Worm (Caenorhabditis elegans) whole organism, midembryonic: Measurements from ENCODE around the gene hsb-1.

Source experiments
- T22C8.4 ChIP-seq: fragments of 200-800 bp; sonication (Bioruptor generic); IDR thresholded peaks from 2 replicates; pipeline ENCODE4 v1.3.6; 2022; ENCODE audit warnings: missing genetic modification characterization, missing compliant biosample characterization
- cog-1 ChIP-seq: sonication (generic microtip); optimal IDR thresholded peaks from 2 replicates; lab custom pipeline; 2016; ENCODE audit warnings: missing genetic modification characterization, missing compliant biosample characterization
- flt-1 ChIP-seq: fragments of 200-800 bp; sonication (Bioruptor generic); IDR thresholded peaks from 2 replicates; pipeline ENCODE4 v1.3.6; 2022; ENCODE audit warnings: missing genetic modification characterization, missing compliant biosample characterization
- klf-2 ChIP-seq: fragments of 200-800 bp; sonication (Bioruptor generic); conservative IDR thresholded peaks from 2 replicates; pipeline ENCODE4 v1.3.6; 2022; ENCODE audit warnings: missing genetic modification reagents, missing genetic modification characterization, missing compliant biosample characterization
- med-1 ChIP-seq: sonication (generic microtip); optimal IDR thresholded peaks from 2 replicates; lab custom pipeline; 2017; ENCODE audit warnings: missing genetic modification characterization, mild to moderate bottlenecking, missing compliant biosample characterization, antibody characterized with exemption, missing genetic modification reagents; ENCODE audit not compliant: insufficient read depth
- ref-1 ChIP-seq: fragments of 200-800 bp; sonication (Bioruptor generic); conservative IDR thresholded peaks from 2 replicates; pipeline ENCODE4 v1.3.6; 2022; ENCODE audit warnings: missing genetic modification reagents, missing genetic modification characterization, missing compliant biosample characterization
- tab-1 ChIP-seq: fragments of 200-800 bp; sonication (Bioruptor generic); IDR thresholded peaks from 2 replicates; pipeline ENCODE4 v1.3.6; 2022; ENCODE audit warnings: missing genetic modification characterization, missing compliant biosample characterization
- ztf-23 ChIP-seq: fragments of 200-800 bp; sonication (Bioruptor generic); IDR thresholded peaks from 2 replicates; pipeline ENCODE4 v1.3.6; 2022; ENCODE audit warnings: missing genetic modification reagents, missing genetic modification characterization, missing compliant biosample characterization
- ztf-29 ChIP-seq: fragments of 200-800 bp; sonication (Bioruptor generic); IDR thresholded peaks from 2 replicates; pipeline ENCODE4 v1.3.6; 2022; ENCODE audit warnings: missing genetic modification reagents, missing genetic modification characterization, missing compliant biosample characterization

hsb-1 gene

DNA sequence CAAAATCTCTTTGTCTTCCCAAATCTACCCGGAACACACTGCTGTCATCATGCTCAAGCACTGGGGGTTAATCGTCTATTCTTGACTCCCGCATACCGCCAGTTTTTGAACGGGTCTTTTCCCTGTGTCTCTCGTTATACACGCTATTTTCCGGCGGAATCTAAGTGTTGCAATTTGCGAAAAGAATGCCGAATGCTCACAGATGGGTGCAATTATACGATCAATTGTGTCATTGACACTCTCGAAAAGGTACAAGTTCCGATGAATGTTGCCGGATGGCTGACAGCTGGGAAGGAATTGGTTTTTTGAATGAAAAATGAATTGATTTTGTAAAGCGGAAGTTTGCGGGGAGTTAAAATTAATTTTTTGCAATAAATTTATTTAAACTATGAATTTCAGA lies 15.1 kb downstream of the hsb-1 start:
- TF ChIP-seq flt-1 (GFP tag; lab: Robert Waterston, UW), result no peak
- no peak for TF ChIP-seq ref-1 (GFP tag; lab: Robert Waterston, UW)
- no peak for TF ChIP-seq ztf-29 (GFP tag; lab: Robert Waterston, UW)
- TF ChIP-seq T22C8.4 (GFP tag; lab: Robert Waterston, UW), result no peak
- TF ChIP-seq tab-1 (GFP tag; lab: Robert Waterston, UW), result no peak
- TF ChIP-seq med-1 (GFP tag; lab: Kevin White, UChicago), result no peak
- no peak for TF ChIP-seq klf-2 (GFP tag; lab: Robert Waterston, UW)
- TF ChIP-seq cog-1 (tag; lab: Kevin White, UChicago), result no peak
- TF ChIP-seq ztf-23 (GFP tag; lab: Robert Waterston, UW), result no peak

DNA sequence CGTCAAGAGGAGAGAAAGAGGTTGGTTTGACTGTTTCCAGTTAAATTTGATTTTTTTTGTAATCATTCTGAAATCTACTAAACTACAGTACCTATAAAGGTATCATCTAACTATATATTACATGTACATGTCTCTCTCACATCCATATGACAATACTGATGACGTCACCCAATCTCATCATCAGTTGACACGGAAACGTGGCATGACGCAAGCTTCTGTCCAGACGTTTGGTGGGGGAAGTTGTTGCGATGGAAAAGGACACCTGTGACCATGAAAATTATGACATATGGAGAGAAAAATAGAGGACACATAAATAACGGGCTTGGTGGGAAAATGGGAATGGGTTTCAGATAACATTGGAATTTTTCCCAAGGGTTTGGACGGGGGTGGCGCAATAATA lies 18.0 kb downstream of the hsb-1 start:
- TF ChIP-seq cog-1 (tag; lab: Kevin White, UChicago) (no peak), ref-1 (GFP tag; lab: Robert Waterston, UW) (no peak), tab-1 (GFP tag; lab: Robert Waterston, UW) (no peak), flt-1 (GFP tag; lab: Robert Waterston, UW) (no peak), klf-2 (GFP tag; lab: Robert Waterston, UW) (no peak)

DNA sequence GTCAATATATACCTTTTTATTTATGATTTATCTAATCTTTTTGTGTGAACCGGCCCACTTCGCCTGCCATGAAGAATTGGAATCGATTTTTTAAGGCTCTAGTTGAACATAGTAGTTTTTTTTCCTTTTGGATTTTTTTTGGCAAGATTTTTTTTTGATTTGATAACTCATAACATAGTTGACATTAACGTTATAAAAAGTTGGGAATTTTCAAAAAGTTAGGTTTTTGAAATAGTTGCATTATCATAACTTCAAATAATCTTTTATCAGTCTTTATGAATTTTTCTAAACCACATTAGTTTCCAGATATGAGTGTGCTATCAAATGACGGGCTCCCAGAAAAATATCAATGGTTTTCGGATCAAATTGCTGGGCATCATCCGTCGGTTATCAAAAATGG lies 19.2 kb downstream of the hsb-1 start, which contains the start of gene ipmk-1:
ipmk-1 (plus strand) TSS at position 301 of the 400 bp plus-strand sequence.
- TF ChIP-seq cog-1 (tag; lab: Kevin White, UChicago) (no peak), klf-2 (GFP tag; lab: Robert Waterston, UW) (no peak)

DNA sequence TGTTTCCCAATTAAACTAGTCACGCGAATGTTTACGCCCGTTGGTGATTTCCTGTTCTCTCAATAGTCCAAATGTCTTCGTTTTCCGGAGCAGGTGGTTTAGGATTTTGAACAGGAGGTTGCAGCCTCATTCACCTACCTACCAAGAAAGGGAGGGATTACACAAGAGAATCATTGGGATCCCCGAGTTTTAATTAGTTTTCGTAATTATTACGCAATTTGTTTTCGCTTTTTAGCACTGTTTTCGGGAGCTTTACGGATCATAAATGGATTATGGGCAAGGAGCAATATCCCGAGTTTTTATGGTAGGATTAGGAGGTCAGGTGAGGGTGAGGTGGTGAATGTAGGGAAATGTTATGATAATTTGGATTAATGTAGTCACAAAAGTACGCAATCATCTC lies 21.1 kb downstream of the hsb-1 start:
- TF ChIP-seq ztf-23 (GFP tag; lab: Robert Waterston, UW) (no peak), cog-1 (tag; lab: Kevin White, UChicago) (no peak), klf-2 (GFP tag; lab: Robert Waterston, UW) (no peak), med-1 (GFP tag; lab: Kevin White, UChicago) (no peak), ref-1 (GFP tag; lab: Robert Waterston, UW) (no peak), flt-1 (GFP tag; lab: Robert Waterston, UW) (no peak), tab-1 (GFP tag; lab: Robert Waterston, UW) (no peak), ztf-29 (GFP tag; lab: Robert Waterston, UW) (no peak), T22C8.4 (GFP tag; lab: Robert Waterston, UW) (no peak)

DNA sequence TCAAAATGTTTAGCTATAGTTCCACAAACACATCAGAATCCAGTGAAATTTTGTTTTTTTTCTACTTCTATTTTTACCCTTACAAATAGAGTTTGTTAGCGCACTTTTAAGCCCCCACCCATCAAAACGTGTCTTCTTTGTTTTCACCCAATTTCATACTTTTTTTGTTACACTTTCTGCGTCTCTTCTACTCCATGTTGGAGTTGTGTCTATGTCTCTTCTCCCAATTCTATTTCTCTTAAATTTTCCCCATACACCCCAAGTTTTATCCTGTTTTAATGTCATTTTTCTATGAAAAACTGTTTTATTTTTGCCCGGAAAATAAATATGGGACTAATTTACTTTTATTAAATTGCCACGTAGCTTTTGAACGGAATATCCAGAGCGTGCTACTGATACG lies 21.6 kb downstream of the hsb-1 start:
- TF ChIP-seq ztf-29 (GFP tag; lab: Robert Waterston, UW) (no peak), klf-2 (GFP tag; lab: Robert Waterston, UW) (no peak), tab-1 (GFP tag; lab: Robert Waterston, UW) (no peak)

DNA sequence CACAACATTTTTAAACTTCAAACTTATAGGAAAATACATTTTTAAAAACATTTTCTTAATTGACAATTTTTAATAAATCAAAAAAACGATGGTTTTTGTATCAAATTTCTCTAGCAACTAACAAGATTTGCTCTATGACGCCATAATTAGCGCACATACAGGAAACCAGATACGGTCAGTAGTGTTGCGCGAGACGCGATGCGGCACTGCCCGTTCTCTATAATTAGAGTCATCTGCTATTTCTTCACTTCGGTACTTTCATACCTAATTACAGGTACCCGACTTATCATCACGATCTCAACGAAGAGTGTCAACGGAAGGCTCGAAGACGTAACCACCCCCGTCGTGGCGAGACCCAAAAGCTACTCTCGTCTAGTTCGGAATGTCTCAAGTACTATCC lies 22.4 kb downstream of the hsb-1 start:
- TF ChIP-seq cog-1 (tag; lab: Kevin White, UChicago) (no peak), tab-1 (GFP tag; lab: Robert Waterston, UW) (no peak), flt-1 (GFP tag; lab: Robert Waterston, UW) (0 out of 2 replicates have a peak, but pooled peaks have one; percentile 43)

DNA sequence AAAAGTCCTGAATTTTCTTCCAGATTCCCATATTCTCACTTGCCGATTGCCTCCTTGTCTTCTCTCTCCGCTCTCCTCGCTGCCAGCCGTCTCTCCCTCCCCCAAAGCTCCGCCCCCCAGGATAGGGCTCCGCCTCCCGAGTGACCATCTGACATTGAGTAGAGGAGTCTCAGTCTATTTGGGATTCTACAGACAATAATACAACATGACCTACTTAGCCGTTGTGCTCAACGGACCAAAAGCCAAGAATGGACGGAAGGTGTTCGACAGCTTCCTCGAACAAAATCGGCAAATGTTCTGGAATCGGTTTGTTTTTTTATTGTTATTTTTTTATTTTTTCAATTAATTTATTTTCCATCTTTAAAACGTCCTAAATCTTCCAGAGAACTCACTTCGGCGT lies 25.0 kb downstream of the hsb-1 start, which contains the start of gene ham-1:
ham-1 (plus strand) TSS at position 173 of the 400 bp plus-strand sequence.
- TF ChIP-seq ztf-23 (GFP tag; lab: Robert Waterston, UW), result no peak
- no peak for TF ChIP-seq ztf-29 (GFP tag; lab: Robert Waterston, UW)
- TF ChIP-seq cog-1 (tag; lab: Kevin White, UChicago), result no peak
- no peak for TF ChIP-seq flt-1 (GFP tag; lab: Robert Waterston, UW)

DNA sequence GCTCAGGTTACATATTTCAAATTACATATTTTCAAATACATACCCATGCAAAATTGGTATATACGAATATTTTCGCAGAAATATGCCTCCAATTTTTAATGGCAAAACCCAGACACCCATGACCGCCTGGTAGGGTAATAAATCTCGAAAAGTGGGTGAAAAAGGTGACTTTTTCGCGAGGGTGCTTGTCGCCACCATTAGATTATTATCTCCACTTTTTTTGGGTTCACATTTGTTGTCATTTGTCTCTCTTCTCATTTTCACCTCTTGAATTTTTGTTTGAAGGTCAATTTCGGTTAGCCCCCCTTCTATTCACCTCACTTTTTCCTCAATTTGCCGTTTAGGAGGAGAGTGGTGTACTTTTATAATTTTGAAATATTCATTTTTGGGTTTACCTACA lies 26.8 kb downstream of the hsb-1 start:
- TF ChIP-seq ztf-23 (GFP tag; lab: Robert Waterston, UW) (no peak), ztf-29 (GFP tag; lab: Robert Waterston, UW) (no peak), tab-1 (GFP tag; lab: Robert Waterston, UW) (no peak), ref-1 (GFP tag; lab: Robert Waterston, UW) (no peak), T22C8.4 (GFP tag; lab: Robert Waterston, UW) (no peak), med-1 (GFP tag; lab: Kevin White, UChicago) (no peak), flt-1 (GFP tag; lab: Robert Waterston, UW) (no peak), cog-1 (tag; lab: Kevin White, UChicago) (no peak), klf-2 (GFP tag; lab: Robert Waterston, UW) (no peak)

DNA sequence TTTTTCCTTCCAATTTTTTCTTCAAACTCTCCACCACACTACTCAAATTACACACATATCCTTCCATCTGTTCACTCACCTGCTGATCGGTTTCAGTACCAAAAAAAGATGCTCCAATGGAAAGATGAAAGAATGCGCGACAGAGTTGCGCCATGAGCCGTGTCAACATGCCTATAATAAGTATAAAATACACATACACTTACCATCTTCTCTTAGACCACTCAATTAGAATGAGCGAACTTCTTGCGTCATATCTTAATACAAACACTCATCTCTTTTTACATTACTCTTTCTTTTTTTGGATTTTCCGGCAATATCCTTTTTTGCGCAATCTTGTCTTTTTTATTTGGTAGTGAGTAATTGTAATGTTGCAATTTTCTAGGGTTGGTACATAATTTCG lies 29.3 kb downstream of the hsb-1 start:
- TF ChIP-seq ref-1 (GFP tag; lab: Robert Waterston, UW) (no peak), tab-1 (GFP tag; lab: Robert Waterston, UW) (no peak), ztf-29 (GFP tag; lab: Robert Waterston, UW) (no peak), klf-2 (GFP tag; lab: Robert Waterston, UW) (no peak), cog-1 (tag; lab: Kevin White, UChicago) (no peak), flt-1 (GFP tag; lab: Robert Waterston, UW) (no peak), med-1 (GFP tag; lab: Kevin White, UChicago) (no peak), T22C8.4 (GFP tag; lab: Robert Waterston, UW) (no peak), ztf-23 (GFP tag; lab: Robert Waterston, UW) (no peak)

DNA sequence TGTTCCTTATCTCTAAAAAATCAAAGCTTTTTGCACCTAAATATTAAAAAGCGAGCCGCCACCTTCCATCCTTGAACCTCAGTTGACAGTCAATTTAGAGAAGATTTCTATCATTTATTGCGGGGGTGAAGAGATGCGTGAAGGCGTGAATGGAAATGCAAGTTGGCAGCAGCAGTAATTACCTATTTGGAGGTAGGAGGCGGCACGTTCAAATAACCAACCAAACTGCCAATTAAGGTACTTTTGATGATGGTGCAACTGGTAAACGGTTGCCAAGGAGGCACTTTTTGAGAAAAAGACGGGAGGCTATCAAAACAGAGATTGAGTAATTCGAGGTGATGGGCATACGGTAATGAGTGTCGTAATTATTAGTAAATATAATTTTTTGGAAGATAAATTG lies 30.7 kb downstream of the hsb-1 start:
- no peak for TF ChIP-seq klf-2 (GFP tag; lab: Robert Waterston, UW)
- no peak for TF ChIP-seq ztf-23 (GFP tag; lab: Robert Waterston, UW)
- no peak for TF ChIP-seq flt-1 (GFP tag; lab: Robert Waterston, UW)
